Fruit fly (Drosophila melanogaster): ENCODE data around the gene eIF4E1.

The eIF4E1 gene

DNA sequence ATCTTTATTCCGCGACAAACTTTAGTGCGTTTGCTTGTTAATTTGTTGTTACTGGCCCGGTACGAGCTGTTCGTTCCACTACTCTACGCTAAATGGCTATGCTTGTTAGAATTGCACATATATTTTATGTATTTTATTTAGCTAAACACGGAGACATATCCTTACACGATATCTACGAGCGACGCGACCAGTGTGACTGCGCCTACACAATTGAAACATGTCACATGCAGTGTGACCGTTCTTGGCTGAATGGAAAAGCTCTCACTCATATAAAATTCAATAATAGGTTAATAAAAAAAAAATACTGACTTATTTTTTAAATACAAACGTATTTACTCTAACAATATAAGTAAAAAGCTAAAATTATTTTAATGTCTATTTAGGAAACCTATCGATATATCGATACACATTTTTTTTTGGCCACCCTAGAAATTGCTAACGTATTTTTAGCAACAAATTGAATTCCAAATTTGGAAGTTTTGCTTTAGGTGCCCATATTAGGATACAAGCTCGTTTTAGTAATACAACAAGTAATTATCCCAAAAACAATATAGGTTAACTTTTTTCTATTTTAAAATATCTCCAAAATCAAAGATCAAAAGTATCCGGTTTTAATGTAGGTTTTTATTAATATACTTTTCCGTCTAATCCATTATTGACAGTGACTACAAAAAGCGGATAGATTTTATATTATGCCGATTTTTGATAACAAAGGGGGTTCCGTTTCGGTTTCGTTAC is 3.1 kb downstream of the eIF4E1 start, which contains the start of gene CG4080 (continued):
- TF ChIP-seq NC2α (GFP tag; optimal IDR thresholded peaks at IDR 0.05) (no peak), Hr51 (GFP tag; optimal IDR thresholded peaks at IDR 0.05) (no peak), CG12942 (GFP tag; optimal IDR thresholded peaks at IDR 0.05) (no peak), CG4404 (GFP tag; IDR thresholded peaks at IDR 0.05) (no peak), az2 (GFP tag; optimal IDR thresholded peaks at IDR 0.05) (no peak), slou (GFP tag; optimal IDR thresholded peaks at IDR 0.05) (no peak), lab (GFP tag; optimal IDR thresholded peaks at IDR 0.05) (peak; percentile 55), Dek (tag; optimal IDR thresholded peaks at IDR 0.05) (peak; percentile 17), CG42726 (GFP tag; IDR thresholded peaks at IDR 0.05; ENCODE audit: partially characterized antibody) (no peak), CG15696 (tag; optimal IDR thresholded peaks at IDR 0.05) (no peak), CG7372 (GFP tag; IDR thresholded peaks at IDR 0.05) (no peak), CG2199 (GFP tag; IDR thresholded peaks at IDR 0.05) (no peak), YL-1 (GFP tag; optimal IDR thresholded peaks at IDR 0.05) (peak; percentile 63), CG1792 (GFP tag; optimal IDR thresholded peaks at IDR 0.05) (no peak), CG18262 (tag; optimal IDR thresholded peaks at IDR 0.05) (no peak), hth (optimal IDR thresholded peaks at IDR 0.05) (no peak), unpg (GFP tag; optimal IDR thresholded peaks at IDR 0.05) (peak; percentile 37), CG15269 (tag; optimal IDR thresholded peaks at IDR 0.05) (no peak), CG17186 (GFP tag; optimal IDR thresholded peaks at IDR 0.05) (no peak), Hr78 (GFP tag; optimal IDR thresholded peaks at IDR 0.05) (no peak), mld (GFP tag; IDR thresholded peaks at IDR 0.05; ENCODE audit: partially characterized antibody) (0 out of 3 replicates have a peak, but pooled peaks have one; percentile 33), Nf-YB (GFP tag; optimal IDR thresholded peaks at IDR 0.05) (peak; percentile 23), Gug (GFP tag; IDR thresholded peaks at IDR 0.05) (no peak), CG11093 (GFP tag; IDR thresholded peaks at IDR 0.05) (no peak), CG17912 (GFP tag; optimal IDR thresholded peaks at IDR 0.05) (peak; percentile 34), br (optimal IDR thresholded peaks at IDR 0.05) (no peak), CG10147 (GFP tag; optimal IDR thresholded peaks at IDR 0.05) (peak; percentile 24), sisA (GFP tag; IDR thresholded peaks at IDR 0.05) (no peak), vvl (GFP tag; IDR thresholded peaks at IDR 0.05) (peak; percentile 72), shn (GFP tag; optimal IDR thresholded peaks at IDR 0.05) (no peak), Optix (GFP tag; IDR thresholded peaks at IDR 0.05) (no peak), btn (GFP tag; optimal IDR thresholded peaks at IDR 0.05) (no peak), row (GFP tag; IDR thresholded peaks at IDR 0.05) (peak; percentile 70), Drgx (GFP tag; IDR thresholded peaks at IDR 0.05) (no peak), prd (optimal IDR thresholded peaks at IDR 0.05) (no peak), prd (GFP tag; IDR thresholded peaks at IDR 0.05) (no peak), CG11398 (GFP tag; optimal IDR thresholded peaks at IDR 0.05) (no peak), Deaf1 (tag; optimal IDR thresholded peaks at IDR 0.05) (peak; percentile 49), her (GFP tag; optimal IDR thresholded peaks at IDR 0.05) (no peak), klu (GFP tag; IDR thresholded peaks at IDR 0.05) (no peak), CG14441 (GFP tag; IDR thresholded peaks at IDR 0.05) (no peak), jigr1 (GFP tag; IDR thresholded peaks at IDR 0.05) (no peak; the same call in 2 of the 3 replicates), Spps (tag; optimal IDR thresholded peaks at IDR 0.05) (no peak), fd102C (GFP tag; optimal IDR thresholded peaks at IDR 0.05) (no peak), CG15601 (tag; optimal IDR thresholded peaks at IDR 0.05) (peak; percentile 57), peb (GFP tag; IDR thresholded peaks at IDR 0.05) (no peak), CG8089 (GFP tag; optimal IDR thresholded peaks at IDR 0.05) (no peak), CG30403 (GFP tag; optimal IDR thresholded peaks at IDR 0.05) (no peak), Ptx1 (GFP tag; IDR thresholded peaks at IDR 0.05) (no peak), sim (GFP tag; IDR thresholded peaks at IDR 0.05) (no peak), Poxn (GFP tag; IDR thresholded peaks at IDR 0.05) (no peak)
